Fruit fly (Drosophila melanogaster) whole organism, larva: Measurements from ENCODE around the gene Sfp24Bb.

Source experiments
- noc ChIP-seq: fragments of 200-800 bp; sonication (Bioruptor generic); optimal IDR thresholded peaks from 3 replicates; lab custom pipeline; 2019; ENCODE audit warnings: missing biosample characterization, mild to moderate bottlenecking, missing genetic modification characterization, moderate library complexity

Gene Sfp24Bb

dm6 chr2L:3624784-3625183 lies 44.8 kb downstream of the Sfp24Bb start:
- no peak for TF ChIP-seq noc (tag; lab: Kevin White, UChicago)

DNA sequence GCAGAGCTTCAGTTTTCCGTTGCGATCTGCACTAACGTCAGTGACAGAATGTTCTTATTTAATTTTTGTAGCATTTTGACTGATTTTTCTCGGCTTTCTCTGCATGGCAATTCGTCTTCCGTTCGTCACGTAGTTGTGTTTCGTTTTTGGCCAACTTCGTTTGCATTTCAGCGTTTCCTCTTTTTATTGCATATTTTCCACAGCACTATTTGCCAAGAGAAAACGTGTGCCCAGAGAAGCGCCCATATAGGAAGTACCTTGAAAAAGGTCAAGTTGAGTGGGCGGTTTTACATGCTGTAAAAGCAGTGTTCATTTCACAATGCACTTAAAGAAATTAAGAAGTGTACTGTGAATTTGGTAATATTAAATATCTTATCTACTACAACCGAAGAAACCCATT lies 48.0 kb downstream of the Sfp24Bb start, which contains the start of gene CG15418:
Gene CG15418 (minus strand): TSS at position 101 of the 400 bp plus-strand sequence.
- no peak for TF ChIP-seq noc (tag; lab: Kevin White, UChicago)
